Fruit fly (Drosophila melanogaster): ENCODE measurements around the gene Sod1.

Sod1 gene

DNA sequence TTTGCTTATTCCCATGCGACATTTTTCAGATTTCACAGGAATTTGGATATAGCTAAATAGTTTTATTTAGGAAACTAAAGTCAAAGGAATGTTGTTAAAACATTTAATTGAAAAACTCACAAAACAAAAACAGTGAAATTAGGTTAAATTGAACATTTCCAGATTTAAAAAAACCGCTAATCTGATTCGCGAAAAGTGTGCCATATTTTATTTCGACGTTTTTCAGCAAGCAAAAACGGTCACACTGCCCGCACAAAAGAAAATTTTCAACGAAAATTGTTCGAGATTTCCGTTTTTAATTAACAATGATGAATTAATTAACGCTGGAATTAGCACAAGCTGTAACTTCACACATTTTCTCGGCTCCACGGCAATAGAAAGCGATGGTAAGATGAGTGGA lies 4.1 kb downstream of the Sod1 start, which contains the start of the genes CG34012 and emei:
CG34012 (minus strand) TSS at position 52 of the 400 bp plus-strand sequence.
emei (plus strand) TSS at position 237 of the 400 bp plus-strand sequence.
- no peak for TF ChIP-seq ttk (optimal IDR thresholded peaks at IDR 0.05)

DNA sequence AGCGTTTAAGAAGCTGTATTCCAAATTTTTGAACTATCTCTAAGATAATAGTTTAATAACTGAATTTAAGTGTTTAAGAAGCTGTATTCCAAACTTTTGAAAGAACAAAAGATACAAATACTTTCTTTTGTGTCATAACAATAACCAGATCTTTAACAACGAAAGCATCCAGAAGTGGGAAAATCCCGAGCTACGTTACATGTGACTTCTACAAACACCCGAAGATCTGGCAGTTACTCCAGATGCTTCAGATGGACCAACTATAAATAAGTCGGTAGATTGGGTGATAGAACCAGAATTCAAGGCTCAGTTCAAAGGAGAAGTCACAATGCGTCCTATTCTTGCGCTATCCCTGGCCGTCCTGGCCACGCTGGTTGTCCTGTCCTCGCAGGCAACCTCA lies 5.6 kb downstream of the Sod1 start, which contains the start of gene CG12522:
CG12522 (plus strand) TSS at position 301 of the 400 bp plus-strand sequence.
- no peak for TF ChIP-seq Sin3A (optimal IDR thresholded peaks at IDR 0.05)
- no peak for TF ChIP-seq psq (optimal IDR thresholded peaks at IDR 0.05)
- no peak for TF ChIP-seq ttk (optimal IDR thresholded peaks at IDR 0.05)
- TF ChIP-seq Myc (optimal IDR thresholded peaks at IDR 0.05): no peak
- no peak for TF ChIP-seq h (optimal IDR thresholded peaks at IDR 0.05)
- no peak for TF ChIP-seq insv (optimal IDR thresholded peaks at IDR 0.05)

DNA sequence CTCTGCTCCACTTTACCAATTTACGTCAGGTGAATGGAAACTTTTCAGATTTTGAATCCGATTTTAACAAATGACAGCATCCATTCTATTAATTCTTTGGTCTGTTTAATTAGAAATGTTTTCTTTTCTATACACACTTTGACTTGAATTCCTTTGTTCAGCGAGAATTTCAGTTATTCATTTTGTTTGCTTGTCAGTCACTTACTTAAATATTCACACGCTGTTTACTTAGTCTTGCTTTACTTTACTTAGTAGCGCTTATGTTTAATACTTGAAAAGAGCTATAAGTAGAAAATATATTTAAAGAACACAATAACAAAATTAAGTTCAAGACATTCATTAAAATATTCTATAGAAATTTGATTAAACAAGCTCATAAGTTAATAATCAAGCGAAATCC lies 6.1 kb downstream of the Sod1 start, which contains the start of gene CG32073:
CG32073 (minus strand) TSS at position 151 of the 400 bp plus-strand sequence.
- TF ChIP-seq psq (optimal IDR thresholded peaks at IDR 0.05) (no peak), ttk (optimal IDR thresholded peaks at IDR 0.05) (no peak), Myc (optimal IDR thresholded peaks at IDR 0.05) (no peak), h (optimal IDR thresholded peaks at IDR 0.05) (no peak), Sin3A (optimal IDR thresholded peaks at IDR 0.05) (no peak), insv (optimal IDR thresholded peaks at IDR 0.05) (no peak)

DNA sequence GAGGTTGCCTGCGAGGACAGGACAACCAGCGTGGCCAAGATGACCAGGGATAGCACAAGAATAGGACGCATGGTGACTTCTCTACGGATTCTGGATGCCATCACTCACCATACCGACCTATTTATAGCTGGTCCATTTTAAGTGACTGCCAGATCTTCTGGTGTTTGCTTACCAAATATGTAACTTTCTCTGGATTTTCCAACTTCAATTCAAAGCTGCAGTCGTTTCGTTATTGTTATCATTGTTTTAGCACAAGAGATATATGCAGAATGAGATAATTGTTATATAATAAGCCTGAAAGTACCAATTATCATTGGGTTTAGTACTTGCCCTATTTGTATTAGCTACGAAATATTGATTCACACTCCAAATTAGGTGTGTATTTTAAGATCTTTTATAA lies 9.8 kb downstream of the Sod1 start, which contains the start of gene CG32071:
CG32071 (minus strand) TSS at position 101 of the 400 bp plus-strand sequence.
- no peak for TF ChIP-seq Sin3A (optimal IDR thresholded peaks at IDR 0.05)
- no peak for TF ChIP-seq psq (optimal IDR thresholded peaks at IDR 0.05)
- no peak for TF ChIP-seq h (optimal IDR thresholded peaks at IDR 0.05)
- no peak for TF ChIP-seq insv (optimal IDR thresholded peaks at IDR 0.05)

DNA sequence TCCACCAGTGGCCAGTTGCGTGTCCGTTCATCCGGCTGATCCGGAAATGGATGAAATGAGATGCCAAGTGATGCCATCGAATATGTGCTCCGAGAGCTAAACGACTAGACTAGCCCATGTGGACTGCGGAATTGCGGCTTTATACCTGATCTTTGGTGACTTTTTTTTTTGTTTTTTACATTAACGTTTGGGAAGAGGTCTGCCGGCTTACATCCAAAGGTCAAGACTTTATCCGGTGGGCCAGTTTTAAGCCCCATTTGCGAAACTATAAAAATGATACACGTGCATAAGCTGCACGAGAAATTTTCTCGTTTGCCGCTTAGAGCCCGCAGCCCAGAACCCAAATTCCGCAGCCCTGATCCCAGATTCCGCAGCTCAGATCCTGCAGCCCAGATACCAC lies 10.6 kb downstream of the Sod1 start, which contains the start of gene Elo68alpha:
Elo68alpha (minus strand) TSS at position 101 of the 400 bp plus-strand sequence.
- no peak for TF ChIP-seq h (optimal IDR thresholded peaks at IDR 0.05)
- no peak for TF ChIP-seq Myc (optimal IDR thresholded peaks at IDR 0.05)
- TF ChIP-seq ttk (optimal IDR thresholded peaks at IDR 0.05): no peak
- no peak for TF ChIP-seq Sin3A (optimal IDR thresholded peaks at IDR 0.05)
- no peak for TF ChIP-seq insv (optimal IDR thresholded peaks at IDR 0.05)
- no peak for TF ChIP-seq psq (optimal IDR thresholded peaks at IDR 0.05)

DNA sequence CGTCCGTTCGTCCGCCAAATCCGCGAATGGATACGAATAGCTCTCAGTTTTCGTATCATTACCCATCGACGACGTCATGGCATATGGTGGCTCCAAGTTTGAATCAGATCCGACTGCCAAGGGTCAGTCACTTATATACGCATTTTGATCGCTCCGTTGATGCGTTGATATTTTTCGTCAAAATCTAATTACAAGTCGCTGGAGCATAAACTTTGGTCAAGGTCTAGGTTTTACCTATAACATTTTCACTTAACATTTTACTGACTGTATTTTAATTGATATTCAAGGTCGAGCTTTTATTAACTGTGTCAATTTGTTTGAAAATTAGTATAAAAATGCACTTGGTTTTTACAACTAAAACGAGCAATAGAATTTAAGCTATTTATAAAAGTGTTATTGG lies 11.9 kb downstream of the Sod1 start, which contains the start of gene Elo68beta:
Elo68beta (minus strand) TSS at position 101 of the 400 bp plus-strand sequence.
- TF ChIP-seq Sin3A (optimal IDR thresholded peaks at IDR 0.05) (no peak), h (optimal IDR thresholded peaks at IDR 0.05) (no peak), ttk (optimal IDR thresholded peaks at IDR 0.05) (no peak), Myc (optimal IDR thresholded peaks at IDR 0.05) (no peak), insv (optimal IDR thresholded peaks at IDR 0.05) (no peak), psq (optimal IDR thresholded peaks at IDR 0.05) (no peak)

DNA sequence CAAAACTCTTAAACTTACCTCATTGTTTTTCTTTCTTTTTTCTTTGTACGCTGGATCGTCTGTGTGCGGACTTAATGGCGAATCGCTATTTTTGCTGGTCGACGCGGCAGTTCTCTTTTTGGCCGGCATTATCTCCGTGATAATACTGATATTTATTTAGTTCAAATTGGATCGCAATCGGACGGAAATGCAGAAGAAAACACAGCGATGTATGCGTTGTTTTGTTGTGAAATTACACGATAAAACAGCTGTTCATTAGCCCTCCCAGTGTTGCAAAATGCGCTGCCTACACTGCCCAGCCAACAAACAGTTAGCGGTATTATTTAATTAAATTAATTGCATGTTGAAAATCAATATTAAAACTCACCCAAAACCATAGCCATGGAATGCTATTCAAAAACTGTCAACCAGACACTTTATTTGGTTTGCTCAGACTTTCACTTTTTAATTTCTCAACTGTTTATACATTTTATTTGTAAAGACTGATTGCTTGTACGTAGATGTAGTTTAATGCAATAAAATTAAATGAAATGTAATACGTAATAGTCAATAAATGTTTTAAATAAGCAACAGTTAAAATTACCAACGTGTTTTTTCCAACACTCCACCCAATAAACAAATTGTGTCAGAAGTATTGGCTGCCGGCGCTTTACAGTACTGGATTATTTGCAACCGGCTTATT lies 15.4 kb downstream of the Sod1 start, which contains the start of the genes Irbp18 and APP-BP1:
Irbp18 (minus strand) TSS at position 205 of the 682 bp plus-strand sequence.
APP-BP1 (plus strand) TSS at position 431 of the 682 bp plus-strand sequence.
- TF ChIP-seq psq (optimal IDR thresholded peaks at IDR 0.05): no peak
- TF ChIP-seq ttk (optimal IDR thresholded peaks at IDR 0.05): no peak
- no peak for TF ChIP-seq h (optimal IDR thresholded peaks at IDR 0.05)
- TF ChIP-seq Sin3A (optimal IDR thresholded peaks at IDR 0.05): no peak
- TF ChIP-seq insv (optimal IDR thresholded peaks at IDR 0.05): no peak
- TF ChIP-seq Myc (optimal IDR thresholded peaks at IDR 0.05): no peak

DNA sequence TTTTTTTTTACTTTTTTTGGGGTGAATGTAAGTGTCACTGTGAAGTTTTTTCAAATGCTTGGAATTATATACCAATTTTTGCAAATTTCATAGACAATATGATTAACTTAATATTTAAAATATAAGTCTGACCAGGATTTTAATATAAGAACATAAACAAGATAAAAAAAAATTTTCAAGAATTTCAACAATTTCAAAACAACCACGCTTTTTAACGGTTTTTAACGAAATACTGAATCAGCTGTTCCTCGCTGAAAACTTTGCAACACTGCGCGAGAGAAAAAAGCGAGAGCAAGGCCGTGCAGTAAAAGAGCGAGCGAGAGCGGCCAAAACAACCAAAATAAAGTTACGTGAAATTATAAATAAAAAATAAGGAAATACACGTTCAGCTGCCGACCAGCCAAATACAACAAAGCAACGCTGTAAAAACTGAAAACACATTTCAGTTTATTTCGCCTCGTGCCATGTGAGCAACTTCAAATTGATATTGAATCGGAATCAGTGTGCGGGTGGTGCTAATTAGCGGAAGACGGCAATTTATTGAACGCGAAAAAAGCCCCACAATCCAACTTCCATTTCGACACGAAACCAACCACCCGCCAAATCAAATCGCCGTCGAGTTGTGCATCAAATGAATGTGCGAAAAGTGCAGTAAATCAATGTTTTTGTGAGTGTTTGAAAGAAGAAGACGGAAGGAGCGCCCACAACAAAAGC lies 17.2 kb downstream of the Sod1 start, which contains the start of the genes CG46439, Iyd and CG33947:
CG46439 (minus strand) TSS at position 51 of the 714 bp plus-strand sequence.
Iyd (minus strand) TSS at position 51 of the 714 bp plus-strand sequence.
CG33947 (plus strand) TSS at position 302 of the 714 bp plus-strand sequence.
- no peak for TF ChIP-seq insv (optimal IDR thresholded peaks at IDR 0.05)
- TF ChIP-seq h (optimal IDR thresholded peaks at IDR 0.05): no peak
- no peak for TF ChIP-seq ttk (optimal IDR thresholded peaks at IDR 0.05)

DNA sequence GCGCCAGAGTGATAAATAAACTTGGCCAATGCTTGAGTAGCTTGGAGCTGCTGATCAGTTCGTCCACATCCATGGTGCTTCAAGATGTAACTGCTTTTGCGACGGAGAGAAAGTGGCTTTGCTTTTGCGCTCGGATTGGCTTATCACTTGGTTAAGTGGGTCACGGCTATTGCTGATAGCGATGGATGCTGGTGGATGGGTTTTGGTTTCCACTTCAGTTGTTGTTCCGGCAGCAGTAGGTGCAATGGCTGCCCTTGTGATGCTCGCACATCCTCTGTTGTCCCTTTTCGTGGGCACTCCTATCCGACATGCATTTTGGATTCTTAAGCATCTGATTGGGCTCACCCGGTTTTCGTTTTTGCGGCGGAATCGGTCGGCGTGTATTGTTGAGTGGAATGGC lies 19.3 kb downstream of the Sod1 start:
- TF ChIP-seq Sin3A (optimal IDR thresholded peaks at IDR 0.05) (no peak), insv (optimal IDR thresholded peaks at IDR 0.05) (no peak), ttk (optimal IDR thresholded peaks at IDR 0.05) (no peak), h (optimal IDR thresholded peaks at IDR 0.05) (no peak)

DNA sequence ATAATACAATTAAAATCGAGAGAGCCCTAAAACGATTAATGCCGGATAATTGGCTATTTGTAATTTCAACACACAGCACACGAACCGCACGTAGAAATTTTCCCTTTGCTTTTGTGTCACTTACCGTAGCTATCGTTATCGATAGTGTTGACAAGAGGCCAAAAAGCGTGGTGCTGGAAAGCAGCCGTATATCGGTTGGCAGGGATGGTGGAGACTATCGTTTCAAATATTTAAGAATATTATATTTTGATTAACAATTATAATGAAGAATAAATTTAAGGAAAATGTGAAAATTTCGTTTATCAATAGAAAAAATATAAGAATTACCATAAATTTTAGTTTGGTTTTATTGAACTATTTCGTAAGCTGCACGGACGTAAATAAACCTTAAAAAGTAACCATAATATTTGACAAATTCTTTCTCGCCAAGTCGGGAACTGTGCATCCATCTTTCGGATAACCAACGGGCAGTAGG lies 20.5 kb downstream of the Sod1 start, which contains the start of gene JIL-1:
JIL-1 (minus strand) TSS at position 148 of the 475 bp plus-strand sequence.
- TF ChIP-seq Sin3A (optimal IDR thresholded peaks at IDR 0.05) (no peak), psq (optimal IDR thresholded peaks at IDR 0.05) (no peak), h (optimal IDR thresholded peaks at IDR 0.05) (no peak), ttk (optimal IDR thresholded peaks at IDR 0.05) (no peak), Myc (optimal IDR thresholded peaks at IDR 0.05) (no peak), insv (optimal IDR thresholded peaks at IDR 0.05) (no peak)

DNA sequence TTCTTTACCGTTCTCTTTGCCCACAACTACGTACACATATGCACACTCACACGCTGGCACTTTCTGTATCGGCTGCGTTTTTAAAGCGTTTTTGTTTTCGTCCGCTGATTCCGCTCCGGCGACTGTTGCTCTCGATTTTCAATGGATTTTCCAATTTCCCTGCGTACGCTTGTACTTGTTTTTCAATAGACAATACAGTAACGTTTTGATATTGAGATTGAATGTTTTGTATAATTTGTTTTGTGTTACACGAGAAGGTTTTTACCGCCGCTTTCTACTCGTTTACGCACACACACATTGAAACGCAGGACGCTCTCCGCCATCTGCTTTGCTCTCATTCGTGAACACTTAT lies 21.0 kb downstream of the Sod1 start:
- TF ChIP-seq h (optimal IDR thresholded peaks at IDR 0.05) (no peak), insv (optimal IDR thresholded peaks at IDR 0.05) (no peak), psq (optimal IDR thresholded peaks at IDR 0.05) (no peak), Myc (optimal IDR thresholded peaks at IDR 0.05) (no peak), Sin3A (optimal IDR thresholded peaks at IDR 0.05) (no peak), ttk (optimal IDR thresholded peaks at IDR 0.05) (no peak)
